Worm (Caenorhabditis elegans): ENCODE measurements around the gene mstr-2.

Gene mstr-2

ce11 chrIII:4470793-4471192 is 1.9 kb downstream of the mstr-2 start (continued):
- no peak for TF ChIP-seq nfya-1 (tag; optimal IDR thresholded peaks at IDR 0.05; ENCODE audit: borderline replicate concordance, insufficient read depth)
- peak; percentile 61 for TF ChIP-seq ceh-100 (GFP tag; IDR thresholded peaks at IDR 0.05)
- TF ChIP-seq cebp-1 (GFP tag; IDR thresholded peaks at IDR 0.05) = no peak
- peak; percentile 72 for TF ChIP-seq cebp-1 (tag; optimal IDR thresholded peaks at IDR 0.05)
- 0 out of 2 replicates have a peak, but pooled peaks have one; percentile 45 for TF ChIP-seq K11D2.4 (GFP tag; IDR thresholded peaks at IDR 0.05)
- peak; percentile 81 for TF ChIP-seq repo-1 (tag; optimal IDR thresholded peaks at IDR 0.05)
- TF ChIP-seq aptf-3 (GFP tag; IDR thresholded peaks at IDR 0.05) = 0 out of 2 replicates have a peak, but pooled peaks have one; percentile 75
- 0 out of 2 replicates have a peak, but pooled peaks have one; percentile 53 for TF ChIP-seq ztf-28 (GFP tag; IDR thresholded peaks at IDR 0.05)
- no peak for TF ChIP-seq F55B11.4 (tag; optimal IDR thresholded peaks at IDR 0.05; ENCODE audit: borderline replicate concordance, insufficient read depth)
- TF ChIP-seq B0336.3 (GFP tag; IDR thresholded peaks at IDR 0.05) = 0 out of 2 replicates have a peak, but pooled peaks have one; percentile 44
- TF ChIP-seq madf-8 (GFP tag; conservative IDR thresholded peaks at IDR 0.05) = no peak; the same call in 1 of the 2 replicates
- TF ChIP-seq egl-44 (GFP tag; IDR thresholded peaks at IDR 0.05) = peak; percentile 82; the same call in 1 of the 2 replicates
- peak; percentile 87 for TF ChIP-seq nhr-90 (tag; optimal IDR thresholded peaks at IDR 0.05)
- TF ChIP-seq snpc-1.1 (tag; optimal IDR thresholded peaks at IDR 0.05; ENCODE audit: insufficient read depth) = no peak
- no peak for TF ChIP-seq aptf-2 (GFP tag; conservative IDR thresholded peaks at IDR 0.05)
- peak; percentile 67; the same call in 1 of the 2 replicates for TF ChIP-seq let-526 (GFP tag; IDR thresholded peaks at IDR 0.05)
- no peak for TF ChIP-seq dpl-1 (GFP tag; optimal IDR thresholded peaks at IDR 0.05)
- TF ChIP-seq F52B5.7 (tag; optimal IDR thresholded peaks at IDR 0.05) = peak; percentile 83
- TF ChIP-seq tbx-9 (tag; optimal IDR thresholded peaks at IDR 0.05; ENCODE audit: borderline replicate concordance) = no peak
- no peak for TF ChIP-seq cebp-2 (GFP tag; IDR thresholded peaks at IDR 0.05)
- no peak for TF ChIP-seq efl-1 (GFP tag; optimal IDR thresholded peaks at IDR 0.05)
- peak; percentile 78; the same call in 1 of the 2 replicates for TF ChIP-seq Y56A3A.18 (GFP tag; IDR thresholded peaks at IDR 0.05)
- TF ChIP-seq mel-28 (tag; optimal IDR thresholded peaks at IDR 0.05; ENCODE audit: borderline replicate concordance) = no peak
- TF ChIP-seq hsf-1 (GFP tag; IDR thresholded peaks at IDR 0.05) = peak; percentile 46; the same call in 1 of the 2 replicates
- TF ChIP-seq F49E8.2 (tag; optimal IDR thresholded peaks at IDR 0.05; ENCODE audit: insufficient read depth) = peak; percentile 75
- TF ChIP-seq fkh-3 (tag; optimal IDR thresholded peaks at IDR 0.05) = peak; percentile 75
- TF ChIP-seq K12H6.12 (tag; optimal IDR thresholded peaks at IDR 0.05) = no peak
- TF ChIP-seq madf-10 (tag; optimal IDR thresholded peaks at IDR 0.05) = peak; percentile 72
- no peak for TF ChIP-seq akir-1 (GFP tag; optimal IDR thresholded peaks at IDR 0.05)
- no peak for TF ChIP-seq snpc-3.4 (tag; optimal IDR thresholded peaks at IDR 0.05)
- TF ChIP-seq C06A6.2 (GFP tag; conservative IDR thresholded peaks at IDR 0.05) = peak; percentile 73
- TF ChIP-seq zim-3 (tag; optimal IDR thresholded peaks at IDR 0.05) = peak; percentile 52
- TF ChIP-seq zfh-2 (GFP tag; conservative IDR thresholded peaks at IDR 0.05) = no peak
- TF ChIP-seq egrh-3 (GFP tag; IDR thresholded peaks at IDR 0.05) = no peak; the same call in 1 of the 2 replicates
- TF ChIP-seq let-607 (tag; optimal IDR thresholded peaks at IDR 0.05) = peak; percentile 55 to 67
- TF ChIP-seq D2030.7 (GFP tag; IDR thresholded peaks at IDR 0.05) = peak; percentile 55
- peak; percentile 13 for TF ChIP-seq tlf-1 (GFP tag; optimal IDR thresholded peaks at IDR 0.05)
- no peak for TF ChIP-seq unc-62 (GFP tag; optimal IDR thresholded peaks at IDR 0.05)
- peak; percentile 67; the same call in 1 of the 2 replicates for TF ChIP-seq ztf-25 (GFP tag; IDR thresholded peaks at IDR 0.05)
- peak; percentile 64 for TF ChIP-seq chd-7 (tag; optimal IDR thresholded peaks at IDR 0.05)
- no peak for TF ChIP-seq lag-1 (GFP tag; IDR thresholded peaks at IDR 0.05)
- TF ChIP-seq Y79H2A.3 (GFP tag; conservative IDR thresholded peaks at IDR 0.05) = no peak
- TF ChIP-seq madf-3 (GFP tag; IDR thresholded peaks at IDR 0.05) = 0 out of 2 replicates have a peak, but pooled peaks have one; percentile 62
- TF ChIP-seq xnd-1 (tag; optimal IDR thresholded peaks at IDR 0.05) = peak; percentile 20
- TF ChIP-seq snpc-1.3 (tag; optimal IDR thresholded peaks at IDR 0.05; ENCODE audit: insufficient read depth) = peak; percentile 40
- TF ChIP-seq rpc-1 (optimal IDR thresholded peaks at IDR 0.05) = peak; percentile 89
- peak; percentile 90 for TF ChIP-seq rpc-1 (tag; optimal IDR thresholded peaks at IDR 0.05)
